Fruit fly (Drosophila melanogaster) whole organism: ENCODE data around the gene CG33673.

Experiments
- CG8478 ChIP-seq: fragments of >200 bp; optimal IDR thresholded peaks from 2 replicates; lab custom pipeline; 2018; ENCODE audit warnings: inconsistent platforms
- Dll ChIP-seq: fragments of >200 bp; optimal IDR thresholded peaks from 2 replicates; lab custom pipeline; 2017
- EcR ChIP-seq, 2 experiments: fragments of >200 bp; optimal IDR thresholded peaks; 2 replicates each; lab custom pipeline; 2017; ENCODE audit warnings: missing biosample characterization in 2 of 2, missing genetic modification characterization in 2 of 2, missing genetic modification reagents in 2 of 2
- pan ChIP-seq: fragments of >200 bp; optimal IDR thresholded peaks from 2 replicates; lab custom pipeline; 2017
- psq ChIP-seq: fragments of >200 bp; optimal IDR thresholded peaks from 2 replicates; lab custom pipeline; 2017
- usp ChIP-seq: fragments of >200 bp; optimal IDR thresholded peaks from 2 replicates; lab custom pipeline; 2017; ENCODE audit warnings: missing biosample characterization, missing genetic modification characterization, mixed read lengths

CG33673 gene

DNA sequence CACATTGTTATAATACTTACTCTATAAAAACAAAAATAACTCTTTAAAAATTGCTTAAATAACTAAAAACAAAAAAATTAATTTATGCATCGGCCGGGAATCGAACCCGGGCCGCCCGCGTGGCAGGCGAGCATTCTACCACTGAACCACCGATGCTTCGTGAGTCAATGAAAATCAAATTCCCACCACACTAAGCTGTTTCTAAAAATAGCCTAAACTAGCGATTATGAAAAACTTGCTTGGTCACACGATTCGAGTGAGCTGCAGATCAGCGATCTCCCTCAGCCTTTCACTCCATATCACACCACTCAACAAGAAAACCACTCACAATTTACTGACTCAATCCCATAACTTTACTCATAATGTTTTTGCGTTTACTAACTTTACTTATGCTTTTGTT lies 8.5 kb downstream of the CG33673 start:
- TF ChIP-seq EcR (GFP tag; optimal IDR thresholded peaks at IDR 0.05; lab: Kevin White, UChicago) (no peak), pan (no peak), usp (GFP tag; lab: Kevin White, UChicago) (no peak), Dll (lab: Kevin White, UChicago) (no peak), CG8478 (lab: Kevin White, UChicago) (no peak), psq (lab: Kevin White, UChicago) (no peak)

DNA sequence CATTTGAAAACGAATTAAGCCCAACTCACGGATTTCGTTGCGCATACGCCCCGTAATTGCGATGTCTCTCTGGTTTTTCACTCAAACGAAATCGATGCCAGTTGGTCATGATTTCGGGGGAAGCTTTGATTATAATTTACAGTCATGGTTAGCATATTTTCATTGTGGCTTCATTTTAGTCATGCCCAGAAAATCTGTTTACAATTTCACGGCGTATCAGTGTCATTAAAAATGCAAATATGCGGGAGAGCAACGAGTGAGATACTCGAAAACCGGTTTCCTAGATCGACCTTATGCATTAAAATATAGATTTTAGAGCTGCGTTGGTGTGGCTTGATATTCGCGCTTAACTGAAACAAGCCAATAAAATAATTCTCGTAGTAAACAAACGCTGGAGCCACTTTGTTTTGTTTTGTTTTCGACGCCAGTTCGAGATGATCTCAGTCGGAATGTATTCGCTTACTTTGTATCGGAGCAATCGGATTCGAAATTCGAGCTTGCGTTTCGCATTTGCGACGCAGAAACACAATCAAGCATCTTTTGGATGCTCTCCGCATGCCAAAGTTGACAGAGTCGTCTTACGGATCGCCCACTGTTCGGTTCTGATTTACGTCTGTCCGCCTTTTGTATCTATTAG lies 15.8 kb downstream of the CG33673 start:
- TF ChIP-seq EcR (GFP tag; optimal IDR thresholded peaks at IDR 0.05; lab: Kevin White, UChicago) (no peak), pan (no peak), usp (GFP tag; lab: Kevin White, UChicago) (no peak), CG8478 (lab: Kevin White, UChicago) (no peak), Dll (lab: Kevin White, UChicago) (no peak), psq (lab: Kevin White, UChicago) (no peak)

DNA sequence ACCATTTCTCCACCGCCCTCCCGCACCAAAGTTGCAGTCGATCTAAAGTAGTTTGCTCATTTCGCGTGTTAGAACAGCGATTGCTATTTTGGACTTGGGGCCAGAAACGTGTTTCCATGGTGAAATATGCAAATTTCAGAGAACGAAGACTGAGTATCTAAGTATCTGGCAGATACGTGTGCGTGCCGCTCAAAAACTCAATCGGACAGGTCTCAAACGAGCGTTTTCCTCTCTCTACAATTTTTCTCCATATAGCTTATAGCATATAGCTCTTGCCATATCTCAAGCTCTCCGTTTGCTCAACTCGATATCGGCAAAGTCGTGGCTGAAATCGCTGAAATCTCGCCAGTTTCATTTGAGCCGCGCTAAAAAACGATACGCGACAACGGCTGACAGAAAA lies 19.1 kb downstream of the CG33673 start:
- TF ChIP-seq usp (GFP tag; lab: Kevin White, UChicago), result no peak
- no peak for TF ChIP-seq EcR (GFP tag; optimal IDR thresholded peaks at IDR 0.05; lab: Kevin White, UChicago)
- TF ChIP-seq psq (lab: Kevin White, UChicago), result no peak
- TF ChIP-seq Dll (lab: Kevin White, UChicago), result no peak
- TF ChIP-seq pan, result no peak
- TF ChIP-seq CG8478 (lab: Kevin White, UChicago), result no peak

DNA sequence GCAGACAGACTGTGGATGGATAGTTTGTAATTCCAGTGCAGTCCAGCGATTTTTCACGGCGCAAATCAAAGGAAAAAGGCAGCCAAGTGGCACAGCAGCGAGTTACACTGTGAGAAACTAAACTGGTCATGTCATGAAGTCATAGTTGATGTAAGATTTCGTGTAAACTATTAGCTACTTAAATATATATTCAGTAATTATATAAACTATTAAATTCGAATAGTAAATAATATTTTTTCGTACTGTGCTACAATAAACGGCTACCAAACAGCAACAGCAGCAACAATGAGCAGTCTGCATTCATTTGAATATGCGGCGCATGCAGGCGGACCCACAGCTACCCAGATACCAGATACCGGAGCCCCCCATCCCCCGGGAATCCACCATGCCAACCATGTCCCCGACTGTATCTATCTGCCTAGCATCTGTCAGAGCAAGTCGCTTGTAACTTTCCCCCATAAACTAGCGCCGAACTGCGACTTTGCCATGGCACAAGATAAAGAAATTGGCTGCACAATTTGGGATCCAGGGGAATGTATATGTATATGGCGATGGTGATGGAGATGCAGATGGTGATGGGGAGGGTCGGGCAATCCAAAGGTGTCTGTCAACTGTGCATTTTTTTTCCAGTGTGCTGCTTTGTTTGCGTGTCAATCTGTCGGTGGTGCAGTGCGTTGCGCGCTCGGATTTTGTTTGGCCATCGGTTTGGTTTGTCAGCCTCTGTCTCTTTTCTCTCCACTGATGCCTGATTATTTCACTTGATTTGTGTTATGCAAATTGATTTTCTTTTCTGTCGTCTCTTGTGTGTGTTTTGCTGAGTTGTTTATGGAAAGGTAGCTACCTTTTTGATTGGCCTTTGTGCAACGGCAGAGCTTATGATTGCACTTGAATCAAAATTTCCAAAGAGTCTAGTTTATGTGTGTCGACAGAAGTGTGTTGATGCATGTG lies 20.3 kb downstream of the CG33673 start:
- TF ChIP-seq Dll (lab: Kevin White, UChicago) (no peak), CG8478 (lab: Kevin White, UChicago) (no peak), EcR (GFP tag; optimal IDR thresholded peaks at IDR 0.05; lab: Kevin White, UChicago) (no peak), psq (lab: Kevin White, UChicago) (no peak), pan (no peak), usp (GFP tag; lab: Kevin White, UChicago) (no peak)

DNA sequence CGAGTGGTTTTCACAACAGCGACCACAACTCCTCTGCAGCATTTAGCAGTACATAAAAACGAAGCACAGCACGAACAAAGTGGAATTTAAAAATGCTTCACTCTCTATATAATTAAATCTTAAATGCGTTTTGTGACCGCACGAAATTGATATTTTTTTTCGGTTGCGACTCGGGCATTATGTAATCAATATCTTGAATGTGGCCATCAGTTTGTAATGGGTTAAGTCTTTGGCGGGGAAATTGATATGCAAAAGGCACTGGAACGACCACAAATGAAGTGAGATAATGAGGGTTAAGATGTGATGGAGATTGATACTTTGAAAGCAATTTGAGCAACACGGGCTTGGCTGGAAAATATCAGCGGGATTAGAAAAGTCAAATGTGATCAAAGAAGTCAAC lies 22.7 kb downstream of the CG33673 start:
- TF ChIP-seq pan, result no peak
- TF ChIP-seq Dll (lab: Kevin White, UChicago), result no peak
- TF ChIP-seq usp (GFP tag; lab: Kevin White, UChicago), result no peak
- TF ChIP-seq psq (lab: Kevin White, UChicago), result no peak
- no peak for TF ChIP-seq EcR (GFP tag; optimal IDR thresholded peaks at IDR 0.05; lab: Kevin White, UChicago)
- no peak for TF ChIP-seq CG8478 (lab: Kevin White, UChicago)

DNA sequence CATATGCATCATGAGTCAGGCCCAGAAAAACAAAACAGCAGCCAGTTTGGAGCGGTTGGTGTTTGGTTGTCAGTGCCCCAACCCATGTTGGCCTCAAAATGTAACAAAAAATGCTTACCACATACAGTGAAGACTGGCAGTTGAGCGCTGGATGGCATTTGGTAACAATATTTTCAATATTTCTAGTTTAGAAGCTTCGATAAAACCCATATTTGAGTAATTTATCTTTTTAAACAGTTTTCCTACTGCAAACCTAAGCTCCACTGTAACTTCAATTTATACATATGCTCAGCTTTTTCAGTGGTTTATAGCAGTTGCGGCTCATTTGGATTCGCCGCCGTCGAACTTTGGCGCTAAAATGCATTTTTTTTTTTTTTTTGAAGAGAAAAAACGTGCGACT lies 30.1 kb downstream of the CG33673 start:
- no peak for TF ChIP-seq pan
- TF ChIP-seq usp (GFP tag; lab: Kevin White, UChicago), result no peak
- no peak for TF ChIP-seq CG8478 (lab: Kevin White, UChicago)
- TF ChIP-seq Dll (lab: Kevin White, UChicago), result no peak
- TF ChIP-seq psq (lab: Kevin White, UChicago), result no peak
- TF ChIP-seq EcR (GFP tag; optimal IDR thresholded peaks at IDR 0.05; lab: Kevin White, UChicago), result no peak

DNA sequence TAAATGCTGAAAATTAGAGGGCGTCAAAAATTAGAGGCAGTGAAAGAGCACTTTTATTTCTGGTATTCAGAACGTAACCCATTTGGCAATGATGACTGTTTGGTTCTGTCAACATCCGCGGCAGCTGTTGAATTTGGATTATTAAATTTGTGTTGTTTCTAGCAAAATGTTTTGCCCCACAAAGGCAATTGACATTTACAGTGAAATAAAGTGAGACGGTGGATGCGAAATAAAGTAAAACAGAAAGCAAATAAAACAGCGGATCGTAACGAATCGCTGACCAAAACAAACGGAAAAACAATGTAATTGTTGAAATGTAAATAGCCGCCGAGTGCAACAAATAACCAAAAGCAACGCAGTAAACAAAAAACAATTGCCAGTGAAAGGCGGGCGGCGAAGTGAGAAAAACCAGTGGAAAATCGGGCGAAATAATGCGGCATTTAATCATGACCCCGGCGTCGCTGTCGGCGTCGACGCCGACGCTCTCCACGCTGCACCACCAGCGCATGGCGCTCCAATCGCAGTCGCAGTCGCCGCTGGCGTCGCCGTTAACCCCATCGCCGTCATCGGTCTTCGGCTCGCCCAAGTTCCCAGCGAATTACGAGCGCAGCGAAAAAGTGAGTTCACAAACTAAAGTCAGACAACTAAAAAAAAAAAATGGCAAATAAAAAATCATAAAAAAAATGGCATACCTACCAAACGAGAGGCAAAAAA lies 33.3 kb downstream of the CG33673 start:
- TF ChIP-seq EcR (GFP tag; optimal IDR thresholded peaks at IDR 0.05; lab: Kevin White, UChicago), result no peak
- TF ChIP-seq usp (GFP tag; lab: Kevin White, UChicago), result no peak
- no peak for TF ChIP-seq pan
- no peak for TF ChIP-seq psq (lab: Kevin White, UChicago)
- TF ChIP-seq Dll (lab: Kevin White, UChicago), result no peak
- TF ChIP-seq CG8478 (lab: Kevin White, UChicago), result no peak

DNA sequence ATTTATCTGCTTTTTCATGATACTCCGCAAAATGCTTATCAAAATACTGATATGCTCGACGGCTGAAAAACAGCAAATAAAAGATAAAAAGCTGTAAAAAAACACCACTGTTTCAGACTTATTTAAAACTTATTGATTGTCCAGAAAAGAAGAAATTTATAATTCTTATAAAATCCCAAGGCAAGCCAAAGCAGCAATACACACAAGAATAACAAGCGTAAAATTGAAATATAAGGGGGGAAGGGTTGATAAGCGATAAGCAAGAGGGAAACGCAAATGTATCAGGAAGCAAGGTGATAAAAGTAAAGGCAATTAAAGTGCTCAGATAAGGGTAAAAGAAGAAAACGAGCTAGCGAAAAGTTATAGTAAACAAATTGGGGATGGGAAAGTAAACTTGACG lies 34.0 kb downstream of the CG33673 start:
- TF ChIP-seq pan (no peak), psq (lab: Kevin White, UChicago) (no peak), Dll (lab: Kevin White, UChicago) (no peak), EcR (GFP tag; optimal IDR thresholded peaks at IDR 0.05; lab: Kevin White, UChicago) (no peak), CG8478 (lab: Kevin White, UChicago) (no peak), usp (GFP tag; lab: Kevin White, UChicago) (no peak)

DNA sequence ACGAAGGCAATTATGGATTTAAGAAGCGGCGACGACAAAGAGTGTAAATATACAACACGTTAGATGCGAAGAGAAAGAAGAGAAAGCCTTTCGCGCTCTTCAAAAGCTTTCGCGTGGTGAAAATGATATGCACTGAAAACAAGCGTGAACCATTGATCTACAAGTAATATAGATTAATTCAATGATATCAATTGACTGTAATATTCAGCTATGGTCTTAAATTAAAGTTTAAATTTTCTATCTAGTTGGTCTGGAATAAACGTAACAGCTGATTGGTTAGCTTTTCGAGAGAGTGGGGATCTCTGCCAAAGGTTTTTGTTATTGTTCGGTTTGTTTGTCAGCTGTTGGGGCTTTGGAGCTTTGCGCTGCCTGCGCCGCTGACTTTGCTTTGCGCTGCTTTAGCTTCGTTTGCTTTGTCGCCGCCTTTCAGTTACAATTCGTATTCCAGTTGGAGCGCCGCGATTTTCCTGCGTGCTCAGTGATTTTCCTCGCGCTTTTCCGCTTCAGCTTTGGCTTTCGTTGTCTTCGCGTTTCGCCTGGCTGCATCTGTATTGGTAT lies 35.1 kb downstream of the CG33673 start:
- TF ChIP-seq usp (GFP tag; lab: Kevin White, UChicago) (no peak), pan (no peak)

DNA sequence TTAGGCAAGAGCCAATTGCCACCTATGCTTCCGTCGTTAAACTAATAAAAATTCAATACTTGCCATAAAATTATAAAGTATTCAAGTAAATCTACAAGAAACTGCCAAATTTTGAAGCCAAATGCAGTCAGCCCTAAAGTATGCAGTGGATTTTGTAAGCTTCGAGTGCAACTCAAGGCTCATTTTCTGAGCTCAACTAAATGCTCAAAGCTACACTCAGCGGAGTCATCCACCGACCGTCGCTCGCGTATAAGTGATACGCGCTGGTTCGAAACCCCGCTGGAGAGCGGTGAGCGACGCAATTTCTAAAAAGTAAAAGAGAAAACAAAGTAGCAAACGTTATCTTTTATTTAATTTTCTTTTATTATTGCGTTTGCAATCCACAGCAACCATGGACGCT lies 36.8 kb downstream of the CG33673 start:
- TF ChIP-seq CG8478 (lab: Kevin White, UChicago) (no peak), Dll (lab: Kevin White, UChicago) (no peak), psq (lab: Kevin White, UChicago) (no peak), pan (no peak), usp (GFP tag; lab: Kevin White, UChicago) (no peak), EcR (GFP tag; optimal IDR thresholded peaks at IDR 0.05; lab: Kevin White, UChicago) (no peak)

DNA sequence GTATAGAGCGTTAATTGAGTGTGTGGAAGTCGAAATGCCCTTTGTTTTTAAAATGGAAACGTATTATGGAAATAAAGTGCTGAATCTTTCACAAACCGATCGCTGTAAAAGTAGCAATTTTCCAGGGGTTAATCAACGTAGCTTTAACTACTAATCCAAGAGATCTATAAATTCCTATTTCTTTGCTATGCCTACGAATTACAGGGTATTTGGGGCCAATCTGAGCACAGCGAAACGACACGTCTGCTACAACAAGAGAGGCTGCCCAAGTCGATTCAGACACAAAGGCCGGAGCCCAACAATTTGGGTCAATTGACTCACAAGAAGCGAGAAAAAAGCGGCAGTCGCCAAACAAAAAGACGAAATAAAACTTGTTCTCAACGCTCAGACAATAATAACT lies 39.4 kb downstream of the CG33673 start:
- TF ChIP-seq pan (no peak), Dll (lab: Kevin White, UChicago) (no peak), EcR (GFP tag; optimal IDR thresholded peaks at IDR 0.05; lab: Kevin White, UChicago) (no peak), usp (GFP tag; lab: Kevin White, UChicago) (no peak), CG8478 (lab: Kevin White, UChicago) (no peak), psq (lab: Kevin White, UChicago) (no peak)
